Fruit fly (Drosophila melanogaster) whole organism, prepupa: ENCODE measurements around the gene CG5149.

Experiments
- CG3919 ChIP-seq: fragments of 200-800 bp; sonication (Bioruptor generic); optimal IDR thresholded peaks from 3 replicates; lab custom pipeline; 2016; ENCODE audit warnings: missing biosample characterization, missing genetic modification characterization
- Eip78C ChIP-seq: fragments of 200-800 bp; sonication (Bioruptor generic); peaks from one replicate; lab custom pipeline; 2016; ENCODE audit warnings: missing biosample characterization, missing genetic modification characterization

dm6 chr2L:7419408-7420304 is 31.6 kb upstream of the CG5149 start:
- TF ChIP-seq CG3919 (peak; percentile 53), Eip78C (GFP tag; lab: Kevin White, UChicago) (peak; percentile 86)
